Worm (Caenorhabditis elegans) whole organism, L4 larva: ENCODE data around the gene T09A12.8.

Source experiments
- F26F4.8 ChIP-seq: fragments of 200-800 bp; sonication (Bioruptor generic); conservative IDR thresholded peaks from 2 replicates; pipeline ENCODE4 v1.3.6; 2022; ENCODE audit warnings: missing genetic modification characterization, missing compliant biosample characterization
- F44E2.7 ChIP-seq: fragments of 200-800 bp; sonication (Bioruptor generic); IDR thresholded peaks from 2 replicates; pipeline ENCODE4 v2.1.2; 2022; ENCODE audit warnings: missing genetic modification characterization, missing compliant biosample characterization
- T20F7.1 ChIP-seq: fragments of 200-800 bp; sonication (Bioruptor generic); optimal IDR thresholded peaks from 2 replicates; lab custom pipeline; 2018; ENCODE audit warnings: mild to moderate bottlenecking, missing genetic modification characterization, missing compliant biosample characterization
- T26A8.4 ChIP-seq: fragments of 200-800 bp; sonication (Bioruptor generic); IDR thresholded peaks from 2 replicates; pipeline ENCODE4 v1.3.6; 2022; ENCODE audit warnings: missing genetic modification characterization, missing compliant biosample characterization
- Y5F2A.4 ChIP-seq: fragments of 200-800 bp; sonication (Bioruptor generic); optimal IDR thresholded peaks from 2 replicates; lab custom pipeline; 2018; ENCODE audit warnings: mild to moderate bottlenecking, missing genetic modification characterization, missing compliant biosample characterization
- ZK337.2 ChIP-seq: fragments of 200-800 bp; sonication (Bioruptor generic); IDR thresholded peaks from 2 replicates; pipeline ENCODE4 v1.3.6; 2022; ENCODE audit warnings: missing genetic modification reagents, missing genetic modification characterization, missing compliant biosample characterization
- ZK546.5 ChIP-seq, 2 experiments: sonication (generic microtip); optimal IDR thresholded peaks; 2 replicates each; lab custom pipeline; 2017; ENCODE audit warnings: missing biosample characterization in 2 of 2, missing genetic modification characterization in 2 of 2
- aha-1 ChIP-seq: fragments of 150-350 bp; peaks from one replicate; lab custom pipeline; 2014; ENCODE audit warnings: missing biosample characterization, missing genetic modification characterization
- arid-1 ChIP-seq: fragments of 200-800 bp; sonication (Bioruptor generic); conservative IDR thresholded peaks from 2 replicates; pipeline ENCODE4 v1.3.6; 2022; ENCODE audit warnings: missing genetic modification reagents, missing genetic modification characterization, missing compliant biosample characterization
- ceh-20 ChIP-seq: fragments of 200-800 bp; sonication (Bioruptor generic); IDR thresholded peaks from 2 replicates; pipeline ENCODE4 v1.3.6; 2022; ENCODE audit warnings: missing genetic modification reagents, missing genetic modification characterization, missing compliant biosample characterization
- ceh-44 ChIP-seq: fragments of 200-800 bp; sonication (Bioruptor generic); IDR thresholded peaks from 2 replicates; pipeline ENCODE4 v1.3.6; 2022; ENCODE audit warnings: missing genetic modification reagents, missing genetic modification characterization, missing compliant biosample characterization
- ceh-82 ChIP-seq: sonication (generic microtip); optimal IDR thresholded peaks from 2 replicates; lab custom pipeline; 2017; ENCODE audit warnings: missing biosample characterization, missing genetic modification characterization
- ces-1 ChIP-seq: fragments of 150-350 bp; sonication (generic microtip); optimal IDR thresholded peaks from 4 replicates; lab custom pipeline; 2014; ENCODE audit warnings: missing biosample characterization, missing genetic modification reagents, missing genetic modification characterization
- ctbp-1 ChIP-seq: fragments of 200-800 bp; sonication (Bioruptor generic); IDR thresholded peaks from 2 replicates; pipeline ENCODE4 v1.3.6; 2022; ENCODE audit warnings: missing genetic modification reagents, missing genetic modification characterization, missing compliant biosample characterization
- daf-16 ChIP-seq, 3 experiments: sonication (generic microtip); optimal IDR thresholded peaks; 2 replicates each; lab custom pipeline; 2016 to 2017; ENCODE audit warnings: missing genetic modification characterization in 3 of 3, missing genetic modification reagents in 3 of 3, mild to moderate bottlenecking in 2 of 3, missing compliant biosample characterization in 2 of 3, missing biosample characterization in 1 of 3, moderate library complexity in 1 of 3
- dmd-6 ChIP-seq: fragments of 200-800 bp; sonication (Bioruptor generic); IDR thresholded peaks from 2 replicates; pipeline ENCODE4 v1.3.6; 2022; ENCODE audit warnings: missing genetic modification reagents, missing genetic modification characterization, missing compliant biosample characterization
- duxl-1 ChIP-seq: sonication (generic microtip); optimal IDR thresholded peaks from 2 replicates; lab custom pipeline; 2016; ENCODE audit warnings: mild to moderate bottlenecking, missing genetic modification characterization, moderate library complexity, missing compliant biosample characterization; ENCODE audit not compliant: poor library complexity
- dve-1 ChIP-seq: sonication (generic microtip); optimal IDR thresholded peaks from 2 replicates; lab custom pipeline; 2017; ENCODE audit warnings: antibody characterized with exemption, mild to moderate bottlenecking, missing genetic modification characterization, missing compliant biosample characterization; ENCODE audit not compliant: insufficient read depth
- hlh-11 ChIP-seq: fragments of 200-800 bp; sonication (Bioruptor generic); optimal IDR thresholded peaks from 2 replicates; lab custom pipeline; 2018; ENCODE audit warnings: mild to moderate bottlenecking, missing genetic modification characterization, missing compliant biosample characterization
- hlh-30 ChIP-seq: sonication (generic microtip); optimal IDR thresholded peaks from 2 replicates; lab custom pipeline; 2017; ENCODE audit warnings: antibody characterized with exemption, mild to moderate bottlenecking, missing genetic modification characterization, missing compliant biosample characterization; ENCODE audit not compliant: insufficient read depth
- jun-1 ChIP-seq: fragments of 150-350 bp; optimal IDR thresholded peaks from 2 replicates; lab custom pipeline; 2014; ENCODE audit warnings: missing biosample characterization, missing genetic modification reagents, missing genetic modification characterization
- lim-7 ChIP-seq: fragments of 200-800 bp; sonication (Bioruptor generic); IDR thresholded peaks from 2 replicates; pipeline ENCODE4 v1.3.6; 2022; ENCODE audit warnings: missing genetic modification characterization, missing compliant biosample characterization
- lin-29 ChIP-seq: fragments of 200-800 bp; sonication (Bioruptor generic); IDR thresholded peaks from 2 replicates; pipeline ENCODE4 v1.3.6; 2022; ENCODE audit warnings: missing genetic modification reagents, missing genetic modification characterization, missing compliant biosample characterization
- lsy-2 ChIP-seq, 2 experiments: fragments of 150-350 bp in 1 of 2; sonication (generic microtip) in 1 of 2; optimal IDR thresholded peaks; 2 replicates each; lab custom pipeline; 2014 to 2017; ENCODE audit warnings: missing biosample characterization in 2 of 2, missing genetic modification characterization in 2 of 2
- madf-5 ChIP-seq, 2 experiments: fragments of 200-800 bp; sonication (Bioruptor generic); IDR thresholded peaks; 2 replicates each; pipeline ENCODE4 v1.3.6; 2022; ENCODE audit warnings: missing compliant biosample characterization in 2 of 2, missing genetic modification characterization in 2 of 2
- madf-9 ChIP-seq: fragments of 200-800 bp; sonication (Bioruptor generic); conservative IDR thresholded peaks from 2 replicates; pipeline ENCODE4 v1.3.6; 2022; ENCODE audit warnings: missing genetic modification reagents, missing genetic modification characterization, missing compliant biosample characterization
- mdl-1 ChIP-seq, 2 experiments: fragments of 150-350 bp in 1 of 2; sonication (generic microtip) in 1 of 2; optimal IDR thresholded peaks; 2 replicates each; lab custom pipeline; 2014 to 2017; ENCODE audit warnings: missing biosample characterization in 2 of 2, missing genetic modification characterization in 2 of 2
- mep-1 ChIP-seq: fragments of 150-350 bp; sonication (generic microtip); optimal IDR thresholded peaks from 3 replicates; lab custom pipeline; 2014; ENCODE audit warnings: missing biosample characterization, missing genetic modification characterization
- mxl-3 ChIP-seq: fragments of 200-800 bp; sonication (Bioruptor generic); optimal IDR thresholded peaks from 2 replicates; lab custom pipeline; 2018; ENCODE audit warnings: mild to moderate bottlenecking, missing genetic modification characterization, missing compliant biosample characterization
- nhr-111 ChIP-seq: fragments of 200-800 bp; sonication (Bioruptor generic); optimal IDR thresholded peaks from 2 replicates; lab custom pipeline; 2018; ENCODE audit warnings: mild to moderate bottlenecking, missing genetic modification characterization, missing compliant biosample characterization
- nhr-237 ChIP-seq: sonication (generic microtip); optimal IDR thresholded peaks from 2 replicates; lab custom pipeline; 2017; ENCODE audit warnings: missing biosample characterization, missing genetic modification characterization
- nhr-28 ChIP-seq: fragments of 150-350 bp; optimal IDR thresholded peaks from 2 replicates; lab custom pipeline; 2014; ENCODE audit warnings: missing biosample characterization, missing genetic modification characterization
- nhr-42 ChIP-seq: fragments of 200-800 bp; sonication (Bioruptor generic); IDR thresholded peaks from 2 replicates; pipeline ENCODE4 v1.3.6; 2022; ENCODE audit warnings: missing genetic modification characterization, missing compliant biosample characterization
- pha-4 ChIP-seq, 2 experiments: fragments of 150-350 bp in 1 of 2; fragments of 200-800 bp in 1 of 2; sonication (Bioruptor generic) in 1 of 2; IDR thresholded peaks in 1 of 2; optimal IDR thresholded peaks in 1 of 2; 2 replicates each; pipeline versions ENCODE4 v1.3.6 to Lab custom; 2014 to 2022; ENCODE audit warnings: missing genetic modification characterization in 2 of 2, missing genetic modification reagents in 2 of 2, missing biosample characterization in 1 of 2, missing compliant biosample characterization in 1 of 2
- php-3 ChIP-seq: fragments of 200-800 bp; sonication (Bioruptor generic); IDR thresholded peaks from 2 replicates; pipeline ENCODE4 v1.3.6; 2022; ENCODE audit warnings: missing genetic modification reagents, missing genetic modification characterization, missing compliant biosample characterization
- pqm-1 ChIP-seq: sonication (generic microtip); optimal IDR thresholded peaks from 2 replicates; lab custom pipeline; 2017; ENCODE audit warnings: missing biosample characterization, missing genetic modification characterization
- set-16 ChIP-seq: fragments of 200-800 bp; sonication (Bioruptor generic); IDR thresholded peaks from 2 replicates; pipeline ENCODE4 v1.3.6; 2022; ENCODE audit warnings: missing genetic modification reagents, missing genetic modification characterization, missing compliant biosample characterization
- tra-1 ChIP-seq: fragments of 200-800 bp; sonication (Bioruptor generic); IDR thresholded peaks from 2 replicates; pipeline ENCODE4 v1.3.6; 2022; ENCODE audit warnings: missing genetic modification reagents, missing genetic modification characterization, missing compliant biosample characterization
- unc-130 ChIP-seq: sonication (generic microtip); optimal IDR thresholded peaks from 2 replicates; lab custom pipeline; 2016; ENCODE audit warnings: missing genetic modification reagents, missing genetic modification characterization, missing compliant biosample characterization
- unc-62 ChIP-seq, 3 experiments: fragments of 150-350 bp in 1 of 3; sonication (generic microtip); optimal IDR thresholded peaks in 2 of 3; peaks in 1 of 3; 1 replicate in 1 of 3; 2 replicates in 2 of 3; lab custom pipeline; 2014 to 2017; ENCODE audit warnings: missing biosample characterization in 3 of 3, missing genetic modification characterization in 3 of 3, missing genetic modification reagents in 3 of 3, missing genotype in 1 of 3
- zip-2 ChIP-seq: fragments of 150-350 bp; optimal IDR thresholded peaks from 2 replicates; lab custom pipeline; 2014; ENCODE audit warnings: missing biosample characterization, missing genetic modification characterization

T09A12.8 gene

ce11 chrIV:8229523-8229922, 14.0 kb downstream of the T09A12.8 start (continued):
- TF ChIP-seq F26F4.8 (no peak), tra-1 (GFP tag; lab: Robert Waterston, UW) (peak; percentile 63; the same call in 1 of the 2 replicates), unc-62 (GFP tag; optimal IDR thresholded peaks at IDR 0.05 in 1 of 2; lab: Kevin White, UChicago) (peak in 1 of 2 experiments; percentile 99), unc-62 (tag; optimal IDR thresholded peaks at IDR 0.05; lab: Kevin White, UChicago) (no peak), mep-1 (peak; percentile 41)

DNA sequence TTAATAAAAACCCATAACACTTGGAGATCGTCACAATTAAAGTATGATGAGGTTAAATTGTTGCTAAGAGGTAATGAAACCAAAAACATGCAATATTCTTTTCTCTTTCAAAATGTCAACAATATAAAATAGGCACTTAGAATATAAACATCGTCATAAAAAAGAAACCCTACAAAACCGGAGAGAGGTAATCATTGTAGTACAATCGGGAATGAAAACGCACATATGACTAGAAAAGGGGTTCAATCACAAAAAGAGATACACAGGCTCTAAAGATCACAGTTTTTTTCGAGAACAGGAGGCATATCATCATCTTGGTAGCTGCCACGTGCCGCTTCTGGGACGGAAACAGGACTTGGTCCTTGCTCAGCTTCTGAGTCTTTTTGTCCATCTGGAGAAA, 17.0 kb downstream of the T09A12.8 start:
- TF ChIP-seq ceh-20 (GFP tag; lab: Robert Waterston, UW) = peak; percentile 40; the same call in 1 of the 2 replicates
- TF ChIP-seq nhr-28 (tag; lab: Kevin White, UChicago) = peak; percentile 33
- TF ChIP-seq php-3 = peak; percentile 50; the same call in 1 of the 2 replicates
- no peak for TF ChIP-seq set-16 (GFP tag; lab: Robert Waterston, UW)
- peak; percentile 7; the same call in 1 of the 2 replicates for TF ChIP-seq T26A8.4 (GFP tag; lab: Robert Waterston, UW)
- TF ChIP-seq pha-4 (GFP tag; IDR thresholded peaks at IDR 0.05; lab: Robert Waterston, UW) = 0 out of 2 replicates have a peak, but pooled peaks have one; percentile 9
- no peak for TF ChIP-seq pha-4 (tag; optimal IDR thresholded peaks at IDR 0.05; lab: Kevin White, UChicago)
- peak in 1 of 2 experiments; percentile 7 for TF ChIP-seq lsy-2 (tag; optimal IDR thresholded peaks at IDR 0.05; lab: Kevin White, UChicago)
- no peak for TF ChIP-seq ceh-82
- peak; percentile 18 for TF ChIP-seq T20F7.1 (GFP tag; lab: Kevin White, UChicago)
- no peak for TF ChIP-seq daf-16 (GFP tag; optimal IDR thresholded peaks at IDR 0.05; lab: Kevin White, UChicago)
- TF ChIP-seq daf-16 (tag; optimal IDR thresholded peaks at IDR 0.05; lab: Kevin White, UChicago) = peak; percentile 55
- peak; percentile 32 for TF ChIP-seq dve-1 (tag; lab: Kevin White, UChicago)

- TF ChIP-seq mxl-3 (GFP tag; lab: Kevin White, UChicago) = peak; percentile 62
- TF ChIP-seq daf-16 (GFP tag; optimal IDR thresholded peaks at IDR 0.05; lab: Kevin White, UChicago) = no peak
- TF ChIP-seq daf-16 (tag; optimal IDR thresholded peaks at IDR 0.05; lab: Kevin White, UChicago) = peak; percentile 94
- peak in 1 of 2 experiments; percentile 21 for TF ChIP-seq mdl-1 (tag; optimal IDR thresholded peaks at IDR 0.05; lab: Kevin White, UChicago)
- no peak for TF ChIP-seq aha-1 (tag; lab: Kevin White, UChicago)
- TF ChIP-seq ZK337.2 (GFP tag; lab: Robert Waterston, UW) = no peak
- peak; percentile 2 for TF ChIP-seq pqm-1 (tag; lab: Kevin White, UChicago)
- peak; percentile 82 for TF ChIP-seq hlh-30
- TF ChIP-seq hlh-11 (tag; lab: Kevin White, UChicago) = peak; percentile 64
- TF ChIP-seq set-16 (GFP tag; lab: Robert Waterston, UW) = no peak
- TF ChIP-seq nhr-28 (tag; lab: Kevin White, UChicago) = peak; percentile 45
- no peak for TF ChIP-seq ceh-44 (GFP tag; lab: Robert Waterston, UW)
- peak in 1 of 2 experiments; percentile 94 for TF ChIP-seq unc-62 (GFP tag; optimal IDR thresholded peaks at IDR 0.05 in 1 of 2; lab: Kevin White, UChicago)
- TF ChIP-seq unc-62 (tag; optimal IDR thresholded peaks at IDR 0.05; lab: Kevin White, UChicago) = no peak
- peak; percentile 72 for TF ChIP-seq dmd-6
- TF ChIP-seq nhr-42 (GFP tag; lab: Robert Waterston, UW) = no peak
- TF ChIP-seq ces-1 = no peak
- TF ChIP-seq T20F7.1 (GFP tag; lab: Kevin White, UChicago) = peak; percentile 90
- peak; percentile 81 for TF ChIP-seq dve-1 (tag; lab: Kevin White, UChicago)
These were observed 18.1 kb downstream of the T09A12.8 start, which contains the start of gene serp-1.2 for ce11 chrIV:8225357-8225756. Gene serp-1.2 (plus strand): TSS chrIV:8225674.

DNA sequence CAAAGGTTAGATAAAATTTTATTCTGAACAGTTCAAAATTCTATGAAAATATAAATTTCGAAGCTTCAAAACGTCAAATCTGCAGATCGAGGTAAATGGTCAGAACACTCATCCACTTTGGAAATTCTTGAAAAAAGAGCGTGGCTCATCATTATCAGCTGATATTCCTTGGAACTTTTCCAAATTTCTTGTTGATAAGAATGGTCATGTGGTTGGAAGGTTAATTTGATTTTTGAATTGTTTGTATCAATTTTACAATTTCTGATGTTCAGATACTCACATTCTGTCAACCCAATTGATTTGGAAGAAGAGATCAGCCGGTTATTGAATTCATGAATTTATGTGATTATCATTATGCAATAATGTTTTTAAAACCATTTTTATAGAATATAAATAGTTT, 20.4 kb downstream of the T09A12.8 start:
- TF ChIP-seq lim-7 (GFP tag; lab: Robert Waterston, UW) = no peak
- no peak for TF ChIP-seq madf-9 (GFP tag; lab: Robert Waterston, UW)
- TF ChIP-seq madf-5 (GFP tag; IDR thresholded peaks at IDR 0.05; lab: Robert Waterston, UW) = no peak
- TF ChIP-seq lsy-2 (tag; optimal IDR thresholded peaks at IDR 0.05; lab: Kevin White, UChicago) = no peak
- no peak for TF ChIP-seq Y5F2A.4
- no peak for TF ChIP-seq unc-130 (GFP tag; lab: Kevin White, UChicago)
- TF ChIP-seq nhr-111 (GFP tag; lab: Kevin White, UChicago) = no peak
- peak; percentile 36 for TF ChIP-seq dmd-6
- no peak for TF ChIP-seq ZK546.5 (tag; optimal IDR thresholded peaks at IDR 0.05; lab: Kevin White, UChicago)
- TF ChIP-seq T26A8.4 (GFP tag; lab: Robert Waterston, UW) = no peak
- no peak for TF ChIP-seq aha-1 (tag; lab: Kevin White, UChicago)
- no peak for TF ChIP-seq nhr-237 (tag; lab: Kevin White, UChicago)
- TF ChIP-seq jun-1 (tag; lab: Kevin White, UChicago) = no peak
- TF ChIP-seq ctbp-1 (GFP tag; lab: Robert Waterston, UW) = no peak
- no peak for TF ChIP-seq zip-2 (tag; lab: Kevin White, UChicago)
- TF ChIP-seq nhr-28 (tag; lab: Kevin White, UChicago) = peak; percentile 25
- TF ChIP-seq arid-1 = no peak
- TF ChIP-seq hlh-30 = peak; percentile 11
- no peak for TF ChIP-seq T20F7.1 (GFP tag; lab: Kevin White, UChicago)
- peak; percentile 43 for TF ChIP-seq dve-1 (tag; lab: Kevin White, UChicago)
- TF ChIP-seq duxl-1 (tag; lab: Kevin White, UChicago) = no peak
- no peak for TF ChIP-seq F44E2.7 (GFP tag; lab: Robert Waterston, UW)
- no peak for TF ChIP-seq lin-29
